Worm (Caenorhabditis elegans): ENCODE measurements around the gene C13A10.2.
A peak's percentile ranks its signal among the peaks of the same experiment; 100 is the strongest.

The C13A10.2 gene

DNA sequence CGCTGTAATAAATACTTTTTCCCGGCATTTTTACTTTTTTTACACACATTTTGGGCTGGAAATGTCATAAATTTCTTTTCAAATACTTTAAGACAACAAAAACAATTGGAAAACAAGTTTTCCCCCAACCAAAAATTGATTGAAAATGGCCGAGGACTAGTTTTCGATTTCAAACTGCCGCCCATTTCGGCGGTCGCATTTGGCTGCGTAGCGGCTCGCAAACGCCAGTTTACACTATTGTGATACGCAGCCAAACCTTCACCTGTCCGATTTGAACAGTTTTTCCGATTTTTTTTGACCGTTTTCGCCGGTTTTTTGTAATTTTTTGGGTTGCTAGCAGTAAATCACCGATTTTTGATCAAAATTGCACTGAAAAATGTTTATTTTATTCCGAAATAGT, 37.4 kb downstream of the C13A10.2 start (continued):
- TF ChIP-seq F23B12.7 (tag; optimal IDR thresholded peaks at IDR 0.05; ENCODE audit: insufficient read depth): peak; percentile 97
- TF ChIP-seq dpff-1 (tag; optimal IDR thresholded peaks at IDR 0.05): no peak
- no peak for TF ChIP-seq him-1 (tag; optimal IDR thresholded peaks at IDR 0.05)
- TF ChIP-seq athp-1 (tag; optimal IDR thresholded peaks at IDR 0.05): peak; percentile 95
- no peak for TF ChIP-seq lag-1 (GFP tag; IDR thresholded peaks at IDR 0.05)
- TF ChIP-seq dox-1 (GFP tag; IDR thresholded peaks at IDR 0.05): peak; percentile 98
- peak; percentile 80 for TF ChIP-seq cebp-1 (GFP tag; IDR thresholded peaks at IDR 0.05)
- TF ChIP-seq cebp-1 (tag; optimal IDR thresholded peaks at IDR 0.05): peak; percentile 91
- peak; percentile 89 for TF ChIP-seq aptf-2 (GFP tag; conservative IDR thresholded peaks at IDR 0.05)
- TF ChIP-seq mcd-1 (GFP tag; IDR thresholded peaks at IDR 0.05): peak; percentile 95
- TF ChIP-seq cebp-2 (GFP tag; IDR thresholded peaks at IDR 0.05): peak; percentile 80; the same call in 1 of the 2 replicates
- no peak for TF ChIP-seq rec-8 (tag; optimal IDR thresholded peaks at IDR 0.05)
- TF ChIP-seq hlh-26 (GFP tag; conservative IDR thresholded peaks at IDR 0.05): no peak
- peak; percentile 81; the same call in 1 of the 2 replicates for TF ChIP-seq egl-18 (GFP tag; IDR thresholded peaks at IDR 0.05)
- TF ChIP-seq pbrm-1 (GFP tag; IDR thresholded peaks at IDR 0.05): peak; percentile 97
- peak; percentile 78; the same call in 1 of the 2 replicates for TF ChIP-seq Y53F4B.3 (GFP tag; IDR thresholded peaks at IDR 0.05)
- TF ChIP-seq akir-1 (GFP tag; optimal IDR thresholded peaks at IDR 0.05): no peak
- peak; percentile 72 for TF ChIP-seq madf-8 (GFP tag; conservative IDR thresholded peaks at IDR 0.05)
- TF ChIP-seq repo-1 (tag; optimal IDR thresholded peaks at IDR 0.05): peak; percentile 93
- peak; percentile 97 for TF ChIP-seq dpl-1 (GFP tag; optimal IDR thresholded peaks at IDR 0.05)
- TF ChIP-seq mel-28 (tag; optimal IDR thresholded peaks at IDR 0.05; ENCODE audit: borderline replicate concordance): peak; percentile 20
- no peak for TF ChIP-seq sdz-38 (tag; optimal IDR thresholded peaks at IDR 0.05)
- peak; percentile 72 for TF ChIP-seq nhr-90 (tag; optimal IDR thresholded peaks at IDR 0.05)
- TF ChIP-seq ceh-91 (GFP tag; IDR thresholded peaks at IDR 0.05): peak; percentile 90
- TF ChIP-seq F57A8.1 (GFP tag; optimal IDR thresholded peaks at IDR 0.05): no peak
- no peak for TF ChIP-seq nhr-120 (GFP tag; IDR thresholded peaks at IDR 0.05)
- peak; percentile 73 for TF ChIP-seq F57C9.4 (tag; optimal IDR thresholded peaks at IDR 0.05)
- peak; percentile 91 for TF ChIP-seq lir-1 (GFP tag; conservative IDR thresholded peaks at IDR 0.05)
- TF ChIP-seq ztf-25 (GFP tag; IDR thresholded peaks at IDR 0.05): peak; percentile 73
- TF ChIP-seq tbx-9 (tag; optimal IDR thresholded peaks at IDR 0.05; ENCODE audit: borderline replicate concordance): no peak
- peak; percentile 80 for TF ChIP-seq snpc-1.3 (tag; optimal IDR thresholded peaks at IDR 0.05; ENCODE audit: insufficient read depth)
- TF ChIP-seq zfh-2 (GFP tag; conservative IDR thresholded peaks at IDR 0.05): peak; percentile 84
- TF ChIP-seq madf-3 (GFP tag; IDR thresholded peaks at IDR 0.05): peak; percentile 96
- TF ChIP-seq F37B4.10 (GFP tag; IDR thresholded peaks at IDR 0.05): 0 out of 2 replicates have a peak, but pooled peaks have one; percentile 38
- peak; percentile 66 for TF ChIP-seq unc-62 (GFP tag; optimal IDR thresholded peaks at IDR 0.05)
- peak; percentile 95 for TF ChIP-seq zim-3 (tag; optimal IDR thresholded peaks at IDR 0.05)
- peak; percentile 73 for TF ChIP-seq ztf-18 (tag; optimal IDR thresholded peaks at IDR 0.05)
- TF ChIP-seq ets-4 (GFP tag; optimal IDR thresholded peaks at IDR 0.05): no peak
- peak; percentile 80 for TF ChIP-seq attf-6 (GFP tag; IDR thresholded peaks at IDR 0.05)
- TF ChIP-seq nfya-1 (tag; optimal IDR thresholded peaks at IDR 0.05; ENCODE audit: borderline replicate concordance, insufficient read depth): no peak
- TF ChIP-seq ekl-4 (GFP tag; IDR thresholded peaks at IDR 0.05): peak; percentile 97
- TF ChIP-seq sptf-2 (GFP tag; optimal IDR thresholded peaks at IDR 0.05): peak; percentile 30
- peak; percentile 88 for TF ChIP-seq unc-130 (GFP tag; optimal IDR thresholded peaks at IDR 0.05)
- TF ChIP-seq egl-44 (GFP tag; IDR thresholded peaks at IDR 0.05): peak; percentile 93
- peak; percentile 84 for TF ChIP-seq lsl-1 (GFP tag; optimal IDR thresholded peaks at IDR 0.05)
- TF ChIP-seq ceh-79 (tag; optimal IDR thresholded peaks at IDR 0.05): peak; percentile 57
- TF ChIP-seq lsy-27 (tag; optimal IDR thresholded peaks at IDR 0.05; ENCODE audit: borderline replicate concordance, insufficient read depth): peak; percentile 10
- TF ChIP-seq nfya-2 (GFP tag; IDR thresholded peaks at IDR 0.05): no peak
